Worm (Caenorhabditis elegans) whole organism, L1 larva: ENCODE data around the gene ZK353.3.

ENCODE experiments used
- aly-2 ChIP-seq: fragments of 150-350 bp; optimal IDR thresholded peaks from 2 replicates; lab custom pipeline; 2014; ENCODE audit warnings: missing biosample characterization, missing genetic modification characterization
- ces-1 ChIP-seq: fragments of 150-350 bp; optimal IDR thresholded peaks from 2 replicates; lab custom pipeline; 2014; ENCODE audit warnings: missing biosample characterization, missing genetic modification reagents, missing genetic modification characterization
- ets-5 ChIP-seq: fragments of 200-800 bp; sonication (Bioruptor generic); IDR thresholded peaks from 2 replicates; pipeline ENCODE4 v1.3.6; 2022; ENCODE audit warnings: missing genetic modification characterization, missing compliant biosample characterization
- hlh-4 ChIP-seq: sonication (generic microtip); optimal IDR thresholded peaks from 2 replicates; lab custom pipeline; 2016; ENCODE audit warnings: mild to moderate bottlenecking, missing genetic modification characterization, missing compliant biosample characterization
- lin-15B ChIP-seq: fragments of 150-350 bp; sonication (generic microtip); optimal IDR thresholded peaks from 3 replicates; lab custom pipeline; 2014; ENCODE audit warnings: missing biosample characterization, missing genetic modification characterization
- nhr-12 ChIP-seq: sonication (generic microtip); optimal IDR thresholded peaks from 2 replicates; lab custom pipeline; 2017; ENCODE audit warnings: missing biosample characterization, missing genetic modification characterization
- nhr-28 ChIP-seq: fragments of 150-350 bp; optimal IDR thresholded peaks from 2 replicates; lab custom pipeline; 2014; ENCODE audit warnings: missing biosample characterization, missing genetic modification characterization
- pqm-1 ChIP-seq: sonication (generic microtip); optimal IDR thresholded peaks from 3 replicates; lab custom pipeline; 2017; ENCODE audit warnings: missing biosample characterization, missing genetic modification characterization

DNA sequence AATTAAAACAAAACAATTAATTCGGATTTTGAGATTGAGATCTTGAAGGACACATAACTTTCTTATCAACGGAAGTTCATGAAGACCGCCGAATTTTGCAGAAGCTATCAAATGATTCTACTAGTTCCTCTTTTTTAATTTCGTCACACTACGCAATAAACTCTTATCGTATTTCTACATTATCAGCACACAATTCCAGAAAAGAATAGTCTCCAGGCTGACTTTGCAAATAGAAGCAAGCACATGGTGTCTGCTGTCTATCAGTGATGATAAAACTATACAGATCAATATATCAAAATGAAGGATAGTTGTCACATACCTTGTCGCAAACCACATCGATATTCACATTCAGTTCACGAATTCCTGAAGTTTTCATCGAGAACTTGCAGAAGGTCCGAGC, 4.7 kb downstream of the ZK353.3 start:
- peak; percentile 97 for TF ChIP-seq pqm-1 (tag; lab: Kevin White, UChicago)
- no peak for TF ChIP-seq ces-1 (GFP tag; lab: Kevin White, UChicago)
- no peak for TF ChIP-seq nhr-12 (tag; lab: Kevin White, UChicago)
- no peak for TF ChIP-seq nhr-28 (tag; lab: Kevin White, UChicago)
- no peak for TF ChIP-seq ets-5
- TF ChIP-seq lin-15B: no peak
- TF ChIP-seq hlh-4 (tag; lab: Kevin White, UChicago): no peak
- TF ChIP-seq aly-2 (tag; lab: Kevin White, UChicago): no peak
